Worm (Caenorhabditis elegans): ENCODE results near the gene clc-5.

ce11 chrX:7433269-7433668 lies at the start of gene clc-5:
- TF ChIP-seq tbx-37 (GFP tag; conservative IDR thresholded peaks at IDR 0.05) (no peak), flt-1 (GFP tag; IDR thresholded peaks at IDR 0.05) (no peak), hmg-4 (GFP tag; optimal IDR thresholded peaks at IDR 0.05) (no peak)
